Fruit fly (Drosophila melanogaster) whole organism, embryonic: Measurements from ENCODE around the gene CG43407.

Experiments
- C15 ChIP-seq: fragments of 200-800 bp; sonication (Bioruptor generic); IDR thresholded peaks from 3 replicates; pipeline ENCODE4 v1.3.6; 2022; ENCODE audit warnings: missing biosample characterization, missing genetic modification characterization
- CG10209 ChIP-seq: fragments of 200-800 bp; sonication (Bioruptor generic); optimal IDR thresholded peaks from 3 replicates; lab custom pipeline; 2017; ENCODE audit warnings: missing biosample characterization, mild to moderate bottlenecking, missing genetic modification characterization, missing genetic modification reagents
- CG10979 ChIP-seq: fragments of 200-800 bp; sonication (Bioruptor generic); optimal IDR thresholded peaks from 2 replicates; lab custom pipeline; 2018; ENCODE audit warnings: missing biosample characterization, mild to moderate bottlenecking, missing genetic modification characterization, moderate library complexity
- CG12942 ChIP-seq: fragments of 200-800 bp; sonication (Bioruptor generic); optimal IDR thresholded peaks from 3 replicates; lab custom pipeline; 2016; ENCODE audit warnings: missing biosample characterization, missing genetic modification characterization
- CG13775 ChIP-seq: fragments of 200-800 bp; sonication (Bioruptor generic); optimal IDR thresholded peaks from 3 replicates; lab custom pipeline; 2017; ENCODE audit warnings: missing biosample characterization, mild to moderate bottlenecking, missing genetic modification characterization
- CG14860 ChIP-seq: fragments of 200-800 bp; sonication (Bioruptor generic); IDR thresholded peaks from 3 replicates; pipeline ENCODE4 v1.3.6; 2022; ENCODE audit warnings: missing biosample characterization, missing genetic modification characterization; ENCODE audit not compliant: partially characterized antibody
- CG1529 ChIP-seq: fragments of 200-800 bp; sonication (Bioruptor generic); optimal IDR thresholded peaks from 3 replicates; lab custom pipeline; 2018; ENCODE audit warnings: missing biosample characterization, missing genetic modification characterization
- CG16813 ChIP-seq: fragments of 200-800 bp; sonication (Bioruptor generic); IDR thresholded peaks from 3 replicates; pipeline ENCODE4 v1.3.6; 2022; ENCODE audit warnings: missing biosample characterization, missing genetic modification characterization; ENCODE audit not compliant: partially characterized antibody
- CG31441 ChIP-seq: fragments of 200-800 bp; sonication (Bioruptor generic); IDR thresholded peaks from 2 replicates; pipeline ENCODE4 v1.3.6; 2022; ENCODE audit warnings: missing biosample characterization, missing genetic modification characterization
- CG33557 ChIP-seq: fragments of 200-800 bp; sonication (Bioruptor generic); optimal IDR thresholded peaks from 2 replicates; lab custom pipeline; 2019; ENCODE audit warnings: missing biosample characterization, mild to moderate bottlenecking, missing genetic modification characterization, moderate library complexity
- CG34224 ChIP-seq: fragments of 200-800 bp; sonication (Bioruptor generic); IDR thresholded peaks from 3 replicates; pipeline ENCODE4 v1.3.6; 2022; ENCODE audit warnings: missing biosample characterization, missing genetic modification characterization; ENCODE audit not compliant: partially characterized antibody
- CG7357 ChIP-seq: fragments of 200-800 bp; sonication (Bioruptor generic); IDR thresholded peaks from 3 replicates; pipeline ENCODE4 v1.3.6; 2022; ENCODE audit warnings: missing biosample characterization, missing genetic modification characterization
- CG8290 ChIP-seq, 3 experiments: fragments of 200-800 bp; sonication (Bioruptor generic); optimal IDR thresholded peaks; 2 replicates each; lab custom pipeline; 2016 to 2019; ENCODE audit warnings: missing biosample characterization in 3 of 3, missing genetic modification characterization in 3 of 3, mild to moderate bottlenecking in 2 of 3, moderate library complexity in 1 of 3
- CG8359 ChIP-seq: fragments of 200-800 bp; sonication (Bioruptor generic); optimal IDR thresholded peaks from 2 replicates; lab custom pipeline; 2017; ENCODE audit warnings: missing biosample characterization, mild to moderate bottlenecking, missing genetic modification characterization, borderline replicate concordance
- CG8765 ChIP-seq: fragments of 200-800 bp; sonication (Bioruptor generic); IDR thresholded peaks from 2 replicates; pipeline ENCODE4 v1.3.6; 2022; ENCODE audit warnings: missing biosample characterization, missing genetic modification characterization
- CG9932 ChIP-seq: fragments of 200-800 bp; sonication (Bioruptor generic); IDR thresholded peaks from 2 replicates; pipeline ENCODE4 v1.3.6; 2022; ENCODE audit warnings: missing biosample characterization, missing genetic modification characterization
- Dip3 ChIP-seq: fragments of 200-800 bp; sonication (Bioruptor generic); optimal IDR thresholded peaks from 3 replicates; lab custom pipeline; 2016; ENCODE audit warnings: missing biosample characterization, missing genetic modification characterization
- ERR ChIP-seq: fragments of 200-800 bp; sonication (Bioruptor generic); optimal IDR thresholded peaks from 2 replicates; lab custom pipeline; 2016; ENCODE audit warnings: missing biosample characterization, missing genetic modification characterization
- Fer3 ChIP-seq: fragments of 200-800 bp; sonication (Bioruptor generic); optimal IDR thresholded peaks from 2 replicates; lab custom pipeline; 2018; ENCODE audit warnings: missing biosample characterization, mild to moderate bottlenecking, missing genetic modification characterization, moderate library complexity
- HmgD ChIP-seq: fragments of 200-800 bp; sonication (Bioruptor generic); optimal IDR thresholded peaks from 3 replicates; lab custom pipeline; 2016; ENCODE audit warnings: missing biosample characterization, missing genetic modification characterization
- Lhr ChIP-seq: fragments of 200-800 bp; sonication (Bioruptor generic); optimal IDR thresholded peaks from 3 replicates; lab custom pipeline; 2017; ENCODE audit warnings: mild to moderate bottlenecking, missing biosample characterization, missing genetic modification reagents, missing genetic modification characterization
- NC2α ChIP-seq: fragments of 200-800 bp; sonication (Bioruptor generic); optimal IDR thresholded peaks from 2 replicates; lab custom pipeline; 2016; ENCODE audit warnings: missing biosample characterization, missing genetic modification characterization
- NC2β ChIP-seq: fragments of 200-800 bp; sonication (Bioruptor generic); optimal IDR thresholded peaks from 2 replicates; lab custom pipeline; 2016; ENCODE audit warnings: missing biosample characterization, missing genetic modification characterization
- Nf-YC ChIP-seq: fragments of 200-800 bp; optimal IDR thresholded peaks from 3 replicates; lab custom pipeline; 2019; ENCODE audit warnings: missing biosample characterization, mild to moderate bottlenecking, missing genetic modification characterization, moderate library complexity
- Spps ChIP-seq: fragments of 200-800 bp; sonication (Bioruptor generic); optimal IDR thresholded peaks from 2 replicates; lab custom pipeline; 2018; ENCODE audit warnings: missing biosample characterization, mild to moderate bottlenecking, missing genetic modification characterization
- Stat92E ChIP-seq, 3 experiments: fragments of >200 bp in 2 of 3; fragments of 200-800 bp in 1 of 3; sonication (Bioruptor generic) in 1 of 3; optimal IDR thresholded peaks; 2 replicates each; lab custom pipeline; 2017 to 2019; ENCODE audit warnings: missing biosample characterization in 3 of 3, missing genetic modification characterization in 3 of 3, mild to moderate bottlenecking in 1 of 3, moderate library complexity in 1 of 3
- Trl ChIP-seq, 3 experiments: fragments of >200 bp in 2 of 3; fragments of 200-800 bp in 1 of 3; sonication (Bioruptor generic) in 1 of 3; optimal IDR thresholded peaks; 2 replicates in 1 of 3; 3 replicates in 2 of 3; lab custom pipeline; 2016 to 2017; ENCODE audit warnings: missing biosample characterization in 1 of 3, missing genetic modification characterization in 1 of 3
- Usf ChIP-seq: fragments of 200-800 bp; sonication (Bioruptor generic); optimal IDR thresholded peaks from 2 replicates; lab custom pipeline; 2017; ENCODE audit warnings: missing genotype, missing biosample characterization, missing genetic modification characterization
- ase ChIP-seq: fragments of 200-800 bp; sonication (Bioruptor generic); IDR thresholded peaks from 3 replicates; pipeline ENCODE4 v1.3.6; 2022; ENCODE audit warnings: missing biosample characterization, missing genetic modification characterization
- ash1 ChIP-seq: fragments of 200-800 bp; sonication (Bioruptor generic); optimal IDR thresholded peaks from 2 replicates; lab custom pipeline; 2018; ENCODE audit warnings: missing biosample characterization, mild to moderate bottlenecking, missing genetic modification characterization
- bab2 ChIP-seq: fragments of 200-800 bp; sonication (Bioruptor generic); optimal IDR thresholded peaks from 2 replicates; lab custom pipeline; 2016; ENCODE audit warnings: missing biosample characterization, missing genetic modification characterization
- chinmo ChIP-seq: fragments of 200-800 bp; sonication (Bioruptor generic); IDR thresholded peaks from 4 replicates; pipeline ENCODE4 v1.3.6; 2022; ENCODE audit warnings: missing biosample characterization, missing genetic modification characterization; ENCODE audit not compliant: partially characterized antibody
- cwo ChIP-seq: fragments of 200-800 bp; sonication (Bioruptor generic); optimal IDR thresholded peaks from 3 replicates; lab custom pipeline; 2017; ENCODE audit warnings: missing biosample characterization, missing genetic modification characterization, mild to moderate bottlenecking, moderate library complexity, missing genetic modification reagents
- ems ChIP-seq: fragments of 200-800 bp; sonication (Bioruptor generic); optimal IDR thresholded peaks from 3 replicates; lab custom pipeline; 2016; ENCODE audit warnings: missing biosample characterization, missing genetic modification characterization
- gcm2 ChIP-seq: fragments of 200-800 bp; sonication (Bioruptor generic); optimal IDR thresholded peaks from 2 replicates; lab custom pipeline; 2016; ENCODE audit warnings: missing biosample characterization, missing genetic modification characterization
- h ChIP-seq: fragments of >200 bp; optimal IDR thresholded peaks from 2 replicates; lab custom pipeline; 2017
- ham ChIP-seq: fragments of 200-800 bp; sonication (Bioruptor generic); IDR thresholded peaks from 2 replicates; pipeline ENCODE4 v1.3.6; 2022; ENCODE audit warnings: missing biosample characterization, missing genetic modification characterization
- insv ChIP-seq, 2 experiments: fragments of 200-800 bp; sonication (Bioruptor generic); optimal IDR thresholded peaks; 3 replicates each; lab custom pipeline; 2016 to 2018; ENCODE audit warnings: missing biosample characterization in 2 of 2, missing genetic modification characterization in 2 of 2
- knrl ChIP-seq: fragments of 200-800 bp; sonication (Bioruptor generic); IDR thresholded peaks from 3 replicates; pipeline ENCODE4 v1.3.6; 2022; ENCODE audit warnings: missing biosample characterization, missing genetic modification characterization; ENCODE audit not compliant: partially characterized antibody
- mam ChIP-seq: fragments of 200-800 bp; sonication (Bioruptor generic); optimal IDR thresholded peaks from 3 replicates; lab custom pipeline; 2016; ENCODE audit warnings: missing biosample characterization, missing genetic modification characterization
- nerfin-2 ChIP-seq: fragments of 200-800 bp; sonication (Bioruptor generic); IDR thresholded peaks from 2 replicates; pipeline ENCODE4 v1.3.6; 2022; ENCODE audit warnings: missing biosample characterization, missing genetic modification characterization; ENCODE audit not compliant: partially characterized antibody
- nom ChIP-seq: fragments of 200-800 bp; sonication (Bioruptor generic); optimal IDR thresholded peaks from 2 replicates; lab custom pipeline; 2017; ENCODE audit warnings: missing biosample characterization, missing genetic modification characterization, mild to moderate bottlenecking, moderate library complexity, missing genetic modification reagents
- pfk ChIP-seq: fragments of 200-800 bp; sonication (Bioruptor generic); optimal IDR thresholded peaks from 2 replicates; lab custom pipeline; 2018; ENCODE audit warnings: missing biosample characterization, mild to moderate bottlenecking, missing genetic modification characterization, moderate library complexity
- pita ChIP-seq: fragments of 200-800 bp; sonication (Bioruptor generic); optimal IDR thresholded peaks from 2 replicates; lab custom pipeline; 2017; ENCODE audit warnings: missing biosample characterization, mild to moderate bottlenecking, missing genetic modification characterization
- ro ChIP-seq: fragments of 200-800 bp; sonication (Bioruptor generic); IDR thresholded peaks from 2 replicates; pipeline ENCODE4 v1.3.6; 2022; ENCODE audit warnings: missing biosample characterization, missing genetic modification characterization
- sens-2 ChIP-seq: fragments of 200-800 bp; sonication (Bioruptor generic); IDR thresholded peaks from 2 replicates; pipeline ENCODE4 v1.3.6; 2022; ENCODE audit warnings: missing biosample characterization, missing genetic modification characterization
- tna ChIP-seq: fragments of 200-800 bp; sonication (Bioruptor generic); IDR thresholded peaks from 2 replicates; pipeline ENCODE4 v1.3.6; 2022; ENCODE audit warnings: missing biosample characterization, missing genetic modification characterization; ENCODE audit not compliant: partially characterized antibody
- zen ChIP-seq: fragments of 200-800 bp; sonication (Bioruptor generic); optimal IDR thresholded peaks from 3 replicates; lab custom pipeline; 2018; ENCODE audit warnings: missing biosample characterization, mild to moderate bottlenecking, missing genetic modification characterization, moderate library complexity

The CG43407 gene

dm6 chr3L:19024800-19025199 is 28.4 kb downstream of the CG43407 start (continued):
- TF ChIP-seq Lhr (GFP tag; lab: Kevin White, UChicago) (peak; percentile 53), CG8765 (GFP tag; lab: Robert Waterston, UW) (peak; percentile 81), C15 (peak; percentile 55; the same call in 1 of the 3 replicates), CG7357 (GFP tag; lab: Robert Waterston, UW) (peak; percentile 59; the same call in 1 of the 3 replicates), ase (GFP tag; lab: Robert Waterston, UW) (peak; percentile 79), CG16813 (no peak), CG13775 (peak; percentile 67), NC2α (GFP tag; lab: Kevin White, UChicago) (peak; percentile 77), CG33557 (GFP tag; lab: Kevin White, UChicago) (peak; percentile 73), gcm2 (peak; percentile 76), CG8290 (GFP tag; optimal IDR thresholded peaks at IDR 0.05; lab: Kevin White, UChicago) (peak; percentile 52), CG8290 (tag; optimal IDR thresholded peaks at IDR 0.05; lab: Kevin White, UChicago) (peak; percentile 21 to 31), tna (GFP tag; lab: Robert Waterston, UW) (no peak), CG34224 (no peak), CG12942 (peak; percentile 51), ERR (GFP tag; lab: Kevin White, UChicago) (peak; percentile 18), ash1 (no peak), knrl (GFP tag; lab: Robert Waterston, UW) (no peak), Stat92E (GFP tag; optimal IDR thresholded peaks at IDR 0.05; lab: Kevin White, UChicago) (peak in 1 of 3 experiments; percentile 70), Usf (GFP tag; lab: Kevin White, UChicago) (peak; percentile 38), Trl (optimal IDR thresholded peaks at IDR 0.05; lab: Kevin White, UChicago) (no peak), Trl (GFP tag; optimal IDR thresholded peaks at IDR 0.05; lab: Kevin White, UChicago) (peak; percentile 42), CG14860 (no peak), Fer3 (tag; lab: Kevin White, UChicago) (peak; percentile 63), insv (GFP tag; optimal IDR thresholded peaks at IDR 0.05; lab: Kevin White, UChicago) (peak in 1 of 2 experiments; percentile 1), CG10209 (GFP tag; lab: Kevin White, UChicago) (peak; percentile 71), cwo (GFP tag; lab: Kevin White, UChicago) (peak; percentile 55), pita (GFP tag; lab: Kevin White, UChicago) (no peak), mam (GFP tag; lab: Kevin White, UChicago) (peak; percentile 33), nom (GFP tag; lab: Kevin White, UChicago) (no peak), sens-2 (peak; percentile 76), Nf-YC (tag; lab: Kevin White, UChicago) (peak; percentile 24), HmgD (GFP tag; lab: Kevin White, UChicago) (peak; percentile 29), chinmo (0 out of 4 replicates have a peak, but pooled peaks have one; percentile 43), bab2 (GFP tag; lab: Kevin White, UChicago) (peak; percentile 75), pfk (GFP tag; lab: Kevin White, UChicago) (no peak), CG31441 (GFP tag; lab: Robert Waterston, UW) (peak; percentile 88), zen (tag; lab: Kevin White, UChicago) (peak; percentile 53), CG1529 (peak; percentile 72), CG10979 (peak; percentile 78), NC2β (GFP tag; lab: Kevin White, UChicago) (peak; percentile 82), ham (GFP tag; lab: Robert Waterston, UW) (no peak), ro (GFP tag; lab: Robert Waterston, UW) (peak; percentile 61; the same call in 1 of the 2 replicates), Dip3 (GFP tag; lab: Kevin White, UChicago) (peak; percentile 22), ems (GFP tag; lab: Kevin White, UChicago) (peak; percentile 73), nerfin-2 (GFP tag; lab: Robert Waterston, UW) (no peak), Spps (tag; lab: Kevin White, UChicago) (peak; percentile 79), h (lab: Kevin White, UChicago) (no peak), CG8359 (GFP tag; lab: Kevin White, UChicago) (peak; percentile 61), CG9932 (GFP tag; lab: Robert Waterston, UW) (0 out of 2 replicates have a peak, but pooled peaks have one; percentile 36)
